Fruit fly (Drosophila melanogaster) whole organism, embryonic: ENCODE results near the gene CG9919.

Experiments
- Aef1 ChIP-seq: fragments of 200-800 bp; sonication (Bioruptor generic); IDR thresholded peaks from 3 replicates; pipeline ENCODE4 v1.3.6; 2022; ENCODE audit warnings: missing biosample characterization, missing genetic modification characterization
- CG10267 ChIP-seq: fragments of 200-800 bp; sonication (Bioruptor generic); optimal IDR thresholded peaks from 2 replicates; lab custom pipeline; 2018; ENCODE audit warnings: missing biosample characterization, mild to moderate bottlenecking, missing genetic modification characterization, moderate library complexity
- CG10462 ChIP-seq: fragments of 200-800 bp; sonication (Bioruptor generic); optimal IDR thresholded peaks from 2 replicates; lab custom pipeline; 2016; ENCODE audit warnings: missing biosample characterization, missing genetic modification characterization
- CG12155 ChIP-seq: fragments of 200-800 bp; sonication (Bioruptor generic); optimal IDR thresholded peaks from 3 replicates; lab custom pipeline; 2016; ENCODE audit warnings: missing biosample characterization, missing genetic modification characterization
- CG12942 ChIP-seq: fragments of 200-800 bp; sonication (Bioruptor generic); optimal IDR thresholded peaks from 3 replicates; lab custom pipeline; 2016; ENCODE audit warnings: missing biosample characterization, missing genetic modification characterization
- CG13123 ChIP-seq: fragments of 200-800 bp; sonication (Bioruptor generic); optimal IDR thresholded peaks from 2 replicates; lab custom pipeline; 2016; ENCODE audit warnings: missing biosample characterization, missing genetic modification characterization
- CG15011 ChIP-seq: fragments of 200-800 bp; sonication (Bioruptor generic); optimal IDR thresholded peaks from 3 replicates; lab custom pipeline; 2018; ENCODE audit warnings: missing biosample characterization, mild to moderate bottlenecking, missing genetic modification characterization
- CG17186 ChIP-seq: fragments of 200-800 bp; sonication (Bioruptor generic); optimal IDR thresholded peaks from 3 replicates; lab custom pipeline; 2017; ENCODE audit warnings: missing biosample characterization, missing genetic modification reagents, missing genetic modification characterization
- CG17328 ChIP-seq: fragments of 200-800 bp; sonication (Bioruptor generic); IDR thresholded peaks from 2 replicates; pipeline ENCODE4 v1.3.6; 2022; ENCODE audit warnings: missing biosample characterization, missing genetic modification characterization
- CG17361 ChIP-seq: fragments of 200-800 bp; sonication (Bioruptor generic); IDR thresholded peaks from 3 replicates; pipeline ENCODE4 v1.3.6; 2022; ENCODE audit warnings: missing biosample characterization, missing genetic modification characterization
- CG18011 ChIP-seq: fragments of 200-800 bp; sonication (Bioruptor generic); optimal IDR thresholded peaks from 2 replicates; lab custom pipeline; 2017; ENCODE audit warnings: missing biosample characterization, missing genetic modification characterization, mild to moderate bottlenecking, moderate library complexity, missing genotype
- CG1832 ChIP-seq: fragments of 200-800 bp; sonication (Bioruptor generic); optimal IDR thresholded peaks from 2 replicates; lab custom pipeline; 2017; ENCODE audit warnings: missing biosample characterization, mild to moderate bottlenecking, missing genetic modification characterization, inconsistent platforms
- CG30020 ChIP-seq: fragments of 200-800 bp; optimal IDR thresholded peaks from 2 replicates; lab custom pipeline; 2019; ENCODE audit warnings: missing biosample characterization, mild to moderate bottlenecking, missing genetic modification characterization, moderate library complexity
- CG31388 ChIP-seq: fragments of 200-800 bp; sonication (Bioruptor generic); optimal IDR thresholded peaks from 2 replicates; lab custom pipeline; 2016; ENCODE audit warnings: missing biosample characterization, missing genetic modification characterization
- CG5245 ChIP-seq: fragments of 200-800 bp; sonication (Bioruptor generic); optimal IDR thresholded peaks from 3 replicates; lab custom pipeline; 2016; ENCODE audit warnings: missing biosample characterization, missing genetic modification characterization
- CG6272 ChIP-seq: fragments of 200-800 bp; sonication (Bioruptor generic); IDR thresholded peaks from 2 replicates; pipeline ENCODE4 v1.3.6; 2022; ENCODE audit warnings: missing biosample characterization, missing genetic modification characterization
- CG6654 ChIP-seq: fragments of 200-800 bp; sonication (Bioruptor generic); optimal IDR thresholded peaks from 2 replicates; lab custom pipeline; 2017; ENCODE audit warnings: missing biosample characterization, mild to moderate bottlenecking, missing genetic modification characterization
- CG7556 ChIP-seq: fragments of 200-800 bp; sonication (Bioruptor generic); optimal IDR thresholded peaks from 2 replicates; lab custom pipeline; 2017; ENCODE audit warnings: missing biosample characterization, mild to moderate bottlenecking, missing genetic modification characterization
- CG8924 ChIP-seq: fragments of 200-800 bp; optimal IDR thresholded peaks from 3 replicates; lab custom pipeline; 2019; ENCODE audit warnings: missing biosample characterization, mild to moderate bottlenecking, missing genetic modification characterization, moderate library complexity
- CG9876 ChIP-seq: fragments of 200-800 bp; sonication (Bioruptor generic); optimal IDR thresholded peaks from 2 replicates; lab custom pipeline; 2016; ENCODE audit warnings: missing biosample characterization, missing genetic modification characterization
- CG9932 ChIP-seq: fragments of 200-800 bp; sonication (Bioruptor generic); IDR thresholded peaks from 2 replicates; pipeline ENCODE4 v1.3.6; 2022; ENCODE audit warnings: missing biosample characterization, missing genetic modification characterization
- CkIIα-i1 ChIP-seq: fragments of 200-800 bp; sonication (Bioruptor generic); IDR thresholded peaks from 2 replicates; pipeline ENCODE4 v1.3.6; 2022; ENCODE audit warnings: missing biosample characterization, missing genetic modification characterization
- Dp ChIP-seq: fragments of 200-800 bp; sonication (Bioruptor generic); optimal IDR thresholded peaks from 2 replicates; lab custom pipeline; 2018; ENCODE audit warnings: missing biosample characterization, mild to moderate bottlenecking, missing genetic modification characterization, moderate library complexity
- GATAe ChIP-seq: fragments of 200-800 bp; sonication (Bioruptor generic); conservative IDR thresholded peaks from 2 replicates; pipeline ENCODE4 v1.3.6; 2022; ENCODE audit warnings: missing biosample characterization, missing genetic modification characterization
- Hmx ChIP-seq: fragments of 200-800 bp; sonication (Bioruptor generic); optimal IDR thresholded peaks from 2 replicates; lab custom pipeline; 2016; ENCODE audit warnings: missing biosample characterization, missing genetic modification characterization
- Hsf ChIP-seq: fragments of 200-800 bp; sonication (Bioruptor generic); optimal IDR thresholded peaks from 3 replicates; lab custom pipeline; 2016; ENCODE audit warnings: missing biosample characterization, missing genetic modification characterization
- Sin3A ChIP-seq: fragments of >200 bp; optimal IDR thresholded peaks from 2 replicates; lab custom pipeline; 2018
- Sry-β ChIP-seq: fragments of 200-800 bp; sonication (Bioruptor generic); optimal IDR thresholded peaks from 2 replicates; lab custom pipeline; 2018; ENCODE audit warnings: missing biosample characterization, mild to moderate bottlenecking, missing genetic modification characterization, moderate library complexity
- Xbp1 ChIP-seq: fragments of 200-800 bp; sonication (Bioruptor generic); optimal IDR thresholded peaks from 3 replicates; lab custom pipeline; 2016; ENCODE audit warnings: missing biosample characterization, mild to moderate bottlenecking, missing genetic modification characterization
- ab ChIP-seq: fragments of 200-800 bp; sonication (Bioruptor generic); optimal IDR thresholded peaks from 2 replicates; lab custom pipeline; 2016; ENCODE audit warnings: missing biosample characterization, missing genetic modification characterization
- cato ChIP-seq: fragments of 200-800 bp; sonication (Bioruptor generic); optimal IDR thresholded peaks from 2 replicates; lab custom pipeline; 2016; ENCODE audit warnings: missing biosample characterization, missing genetic modification characterization, borderline replicate concordance
- chif ChIP-seq, 2 experiments: fragments of 200-800 bp; sonication (Bioruptor generic); optimal IDR thresholded peaks; 3 replicates each; lab custom pipeline; 2016; ENCODE audit warnings: missing biosample characterization in 2 of 2, missing genetic modification characterization in 2 of 2
- crp ChIP-seq, 2 experiments: fragments of 200-800 bp; sonication (Bioruptor generic); optimal IDR thresholded peaks; 2 replicates in 1 of 2; 3 replicates in 1 of 2; lab custom pipeline; 2017; ENCODE audit warnings: missing biosample characterization in 2 of 2, missing genetic modification characterization in 2 of 2, mild to moderate bottlenecking in 1 of 2, moderate library complexity in 1 of 2
- dpn ChIP-seq, 2 experiments: fragments of 200-800 bp; sonication (Bioruptor generic); optimal IDR thresholded peaks; 3 replicates each; lab custom pipeline; 2016; ENCODE audit warnings: missing biosample characterization in 2 of 2, missing genetic modification characterization in 2 of 2
- emc ChIP-seq: fragments of 200-800 bp; sonication (Bioruptor generic); optimal IDR thresholded peaks from 2 replicates; lab custom pipeline; 2016; ENCODE audit warnings: missing biosample characterization, missing genetic modification characterization
- eve ChIP-seq, 2 experiments: fragments of >200 bp; optimal IDR thresholded peaks; 2 replicates each; lab custom pipeline; 2017; ENCODE audit warnings: missing biosample characterization in 2 of 2, missing genetic modification characterization in 2 of 2
- fd3F ChIP-seq: fragments of 200-800 bp; sonication (Bioruptor generic); optimal IDR thresholded peaks from 2 replicates; lab custom pipeline; 2018; ENCODE audit warnings: missing biosample characterization, mild to moderate bottlenecking, missing genetic modification characterization, moderate library complexity
- gcm2 ChIP-seq: fragments of 200-800 bp; sonication (Bioruptor generic); optimal IDR thresholded peaks from 2 replicates; lab custom pipeline; 2016; ENCODE audit warnings: missing biosample characterization, missing genetic modification characterization
- gsb-n ChIP-seq: fragments of 200-800 bp; sonication (Bioruptor generic); optimal IDR thresholded peaks from 3 replicates; lab custom pipeline; 2018; ENCODE audit warnings: missing biosample characterization, mild to moderate bottlenecking, missing genetic modification characterization
- jing ChIP-seq: fragments of 200-800 bp; sonication (Bioruptor generic); optimal IDR thresholded peaks from 2 replicates; lab custom pipeline; 2018; ENCODE audit warnings: missing biosample characterization, mild to moderate bottlenecking, missing genetic modification characterization
- klu ChIP-seq: fragments of 200-800 bp; sonication (Bioruptor generic); IDR thresholded peaks from 2 replicates; pipeline ENCODE4 v1.3.6; 2022; ENCODE audit warnings: missing biosample characterization, missing genetic modification characterization
- lab ChIP-seq: fragments of 200-800 bp; sonication (Bioruptor generic); optimal IDR thresholded peaks from 3 replicates; lab custom pipeline; 2017; ENCODE audit warnings: missing biosample characterization, missing genetic modification characterization, mild to moderate bottlenecking, moderate library complexity, missing genetic modification reagents
- lbe ChIP-seq: fragments of 200-800 bp; sonication (Bioruptor generic); optimal IDR thresholded peaks from 2 replicates; lab custom pipeline; 2016; ENCODE audit warnings: missing biosample characterization, mild to moderate bottlenecking, missing genetic modification characterization
- nmo ChIP-seq: fragments of 200-800 bp; sonication (Bioruptor generic); optimal IDR thresholded peaks from 2 replicates; lab custom pipeline; 2018; ENCODE audit warnings: missing biosample characterization, mild to moderate bottlenecking, missing genetic modification characterization, moderate library complexity
- org-1 ChIP-seq: fragments of 200-800 bp; sonication (Bioruptor generic); optimal IDR thresholded peaks from 2 replicates; lab custom pipeline; 2017; ENCODE audit warnings: missing biosample characterization, missing genetic modification characterization
- sc ChIP-seq, 3 experiments: fragments of >200 bp in 2 of 3; fragments of 200-800 bp in 1 of 3; sonication (Bioruptor generic) in 1 of 3; optimal IDR thresholded peaks; 2 replicates in 2 of 3; 3 replicates in 1 of 3; lab custom pipeline; 2017; ENCODE audit warnings: mild to moderate bottlenecking in 1 of 3, missing biosample characterization in 1 of 3, missing genetic modification characterization in 1 of 3, missing genetic modification reagents in 1 of 3
- schlank ChIP-seq: fragments of 200-800 bp; sonication (Bioruptor generic); optimal IDR thresholded peaks from 2 replicates; lab custom pipeline; 2018; ENCODE audit warnings: missing biosample characterization, mild to moderate bottlenecking, missing genetic modification characterization
- slou ChIP-seq: fragments of 200-800 bp; sonication (Bioruptor generic); optimal IDR thresholded peaks from 3 replicates; lab custom pipeline; 2016; ENCODE audit warnings: missing biosample characterization, missing genetic modification characterization
- sob ChIP-seq: fragments of 200-800 bp; sonication (Bioruptor generic); IDR thresholded peaks from 2 replicates; pipeline ENCODE4 v1.3.6; 2022; ENCODE audit warnings: missing biosample characterization, missing genetic modification characterization
- sr ChIP-seq: fragments of 200-800 bp; sonication (Bioruptor generic); IDR thresholded peaks from 3 replicates; pipeline ENCODE4 v1.3.6; 2022; ENCODE audit warnings: missing biosample characterization, missing genetic modification characterization
- trem ChIP-seq: fragments of 200-800 bp; optimal IDR thresholded peaks from 3 replicates; lab custom pipeline; 2019; ENCODE audit warnings: missing biosample characterization, mild to moderate bottlenecking, missing genetic modification characterization, moderate library complexity

CG9919 gene

DNA sequence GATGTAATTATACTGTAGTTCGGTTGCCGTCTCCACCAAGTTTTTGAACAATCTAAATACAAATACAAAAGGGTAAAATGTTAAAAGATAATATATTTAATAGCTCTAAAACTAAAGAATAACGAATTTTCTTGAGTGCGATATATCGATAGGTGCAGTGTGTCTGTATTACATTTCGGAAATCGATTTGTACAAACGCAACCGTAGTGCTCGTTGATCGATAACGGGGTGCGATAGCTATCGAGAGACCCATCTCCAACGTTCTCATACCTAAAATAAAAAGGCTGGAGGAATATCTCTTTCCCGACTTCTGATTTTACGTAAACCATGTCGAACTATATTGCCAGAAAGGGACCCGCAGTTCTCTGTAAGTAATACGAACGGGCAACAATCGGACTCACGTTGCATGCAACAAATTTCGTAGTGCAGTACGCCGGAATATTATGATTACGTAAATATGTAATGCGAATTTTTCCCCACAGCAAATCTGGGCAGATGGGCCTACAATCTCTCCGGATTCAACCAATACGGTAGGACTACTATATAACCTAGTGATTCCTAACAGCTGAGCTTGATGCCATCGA lies 44.4 kb downstream of the CG9919 start, which contains the start of gene UQCR-14 (continued):
- TF ChIP-seq CG18011 (no peak), gsb-n (no peak), CG12155 (peak; percentile 6), CG8924 (peak; percentile 33), fd3F (GFP tag; lab: Kevin White, UChicago) (no peak), trem (tag; lab: Kevin White, UChicago) (peak; percentile 71), CG17328 (GFP tag; lab: Robert Waterston, UW) (no peak), chif (GFP tag; optimal IDR thresholded peaks at IDR 0.05; lab: Kevin White, UChicago) (no peak), crp (GFP tag; optimal IDR thresholded peaks at IDR 0.05; lab: Kevin White, UChicago) (peak in 1 of 2 experiments; percentile 16), Aef1 (GFP tag; lab: Robert Waterston, UW) (no peak), CG7556 (no peak), GATAe (GFP tag; lab: Robert Waterston, UW) (no peak), ab (GFP tag; lab: Kevin White, UChicago) (no peak), dpn (GFP tag; optimal IDR thresholded peaks at IDR 0.05; lab: Kevin White, UChicago) (peak; percentile 18 to 47), CG30020 (tag; lab: Kevin White, UChicago) (peak; percentile 71), CG5245 (no peak), CG17186 (GFP tag; lab: Kevin White, UChicago) (peak; percentile 62), CG15011 (no peak), jing (no peak), CG9932 (peak; percentile 74), schlank (tag; lab: Kevin White, UChicago) (no peak), CG12942 (no peak), CG9876 (GFP tag; lab: Kevin White, UChicago) (no peak), CG13123 (GFP tag; lab: Kevin White, UChicago) (no peak), Hmx (GFP tag; lab: Kevin White, UChicago) (no peak), klu (GFP tag; lab: Robert Waterston, UW) (no peak), org-1 (GFP tag; lab: Kevin White, UChicago) (no peak), CG1832 (GFP tag; lab: Kevin White, UChicago) (no peak), CG17361 (GFP tag; lab: Robert Waterston, UW) (no peak), CG10462 (no peak), lbe (GFP tag; lab: Kevin White, UChicago) (peak; percentile 37), CkIIα-i1 (GFP tag; lab: Robert Waterston, UW) (no peak), Xbp1 (GFP tag; lab: Kevin White, UChicago) (peak; percentile 45), Dp (GFP tag; lab: Kevin White, UChicago) (peak; percentile 59), sob (GFP tag; lab: Robert Waterston, UW) (peak; percentile 33; the same call in 1 of the 2 replicates), CG31388 (no peak), eve (GFP tag; optimal IDR thresholded peaks at IDR 0.05; lab: Kevin White, UChicago) (no peak), emc (GFP tag; lab: Kevin White, UChicago) (no peak), gcm2 (GFP tag; lab: Kevin White, UChicago) (no peak), sr (no peak), Sin3A (peak; percentile 28), lab (GFP tag; lab: Kevin White, UChicago) (no peak), CG6654 (GFP tag; lab: Kevin White, UChicago) (no peak), Hsf (GFP tag; lab: Kevin White, UChicago) (peak; percentile 34), sc (optimal IDR thresholded peaks at IDR 0.05; lab: Kevin White, UChicago) (no peak), sc (GFP tag; optimal IDR thresholded peaks at IDR 0.05; lab: Kevin White, UChicago) (no peak), cato (GFP tag; lab: Kevin White, UChicago) (no peak), CG6272 (peak; percentile 44; the same call in 1 of the 2 replicates), slou (peak; percentile 5), nmo (GFP tag; lab: Kevin White, UChicago) (peak; percentile 58), Sry-β (GFP tag; lab: Kevin White, UChicago) (no peak), CG10267 (peak; percentile 70)
